Worm (Caenorhabditis elegans): ENCODE measurements around the gene soap-1.

Gene soap-1

ce11 chrV:7157089-7157488 lies 57.6 kb downstream of the soap-1 start, which contains the start of gene ugt-39:
Gene ugt-39 (plus strand): TSS chrV:7157142.
- TF ChIP-seq unc-62 (GFP tag; optimal IDR thresholded peaks at IDR 0.05) (peak; percentile 14), snpc-3.4 (tag; optimal IDR thresholded peaks at IDR 0.05) (no peak), Y67H2A.10 (GFP tag; conservative IDR thresholded peaks at IDR 0.05) (no peak), nhr-80 (tag; optimal IDR thresholded peaks at IDR 0.05) (peak; percentile 76), ceh-27 (GFP tag; optimal IDR thresholded peaks at IDR 0.05) (no peak)

ce11 chrV:7156079-7156478 lies 58.6 kb downstream of the soap-1 start, which contains the start of gene F10D2.10:
Gene F10D2.10 (minus strand): TSS chrV:7156179.
- no peak for TF ChIP-seq bed-1 (GFP tag; IDR thresholded peaks at IDR 0.05)
- no peak for TF ChIP-seq Y67H2A.10 (GFP tag; conservative IDR thresholded peaks at IDR 0.05)
- no peak for TF ChIP-seq atf-7 (tag; optimal IDR thresholded peaks at IDR 0.05)
- TF ChIP-seq madf-10 (tag; optimal IDR thresholded peaks at IDR 0.05), result no peak
- TF ChIP-seq dox-1 (GFP tag; IDR thresholded peaks at IDR 0.05), result no peak
- no peak for TF ChIP-seq unc-62 (GFP tag; optimal IDR thresholded peaks at IDR 0.05)
- no peak for TF ChIP-seq zim-3 (tag; optimal IDR thresholded peaks at IDR 0.05)
- TF ChIP-seq lir-1 (GFP tag; conservative IDR thresholded peaks at IDR 0.05), result no peak
- TF ChIP-seq lsy-27 (tag; optimal IDR thresholded peaks at IDR 0.05; ENCODE audit: borderline replicate concordance, insufficient read depth), result no peak
